Fruit fly (Drosophila melanogaster): ENCODE measurements around the gene CG5160.

DNA sequence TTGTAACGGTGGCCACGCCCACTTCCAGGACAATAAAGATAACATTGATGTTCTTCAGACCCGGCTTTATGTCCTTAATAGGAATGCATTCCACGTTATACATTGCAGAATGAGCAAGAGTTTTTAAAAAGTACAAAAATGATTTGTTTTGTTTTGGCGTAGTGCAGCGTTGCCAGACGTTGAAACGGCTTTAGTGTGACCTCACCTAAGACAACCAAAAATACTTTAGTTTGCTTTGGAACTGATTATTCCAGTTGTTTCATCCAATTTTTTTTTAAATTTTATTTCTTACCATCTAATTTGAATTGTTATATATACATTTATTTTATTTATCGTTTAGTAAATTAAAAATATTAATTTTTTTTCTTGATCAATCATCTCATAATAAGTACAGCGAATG lies 11.1 kb upstream of the CG5160 start, which contains the start of gene CG5181:
- TF ChIP-seq usp (GFP tag; optimal IDR thresholded peaks at IDR 0.05) (no peak), rgr (GFP tag; optimal IDR thresholded peaks at IDR 0.05) (no peak), jim (GFP tag; optimal IDR thresholded peaks at IDR 0.05) (no peak), Vsx2 (GFP tag; optimal IDR thresholded peaks at IDR 0.05; ENCODE audit: partially characterized antibody) (no peak), sage (GFP tag; optimal IDR thresholded peaks at IDR 0.05) (no peak), Hnf4 (GFP tag; optimal IDR thresholded peaks at IDR 0.05) (no peak), lola (GFP tag; optimal IDR thresholded peaks at IDR 0.05) (no peak), dmrt93B (GFP tag; optimal IDR thresholded peaks at IDR 0.05) (no peak), pan (optimal IDR thresholded peaks at IDR 0.05) (no peak), tai (GFP tag; optimal IDR thresholded peaks at IDR 0.05) (no peak), Myc (optimal IDR thresholded peaks at IDR 0.05) (no peak), woc (GFP tag; optimal IDR thresholded peaks at IDR 0.05) (no peak), CG9705 (GFP tag; optimal IDR thresholded peaks at IDR 0.05) (no peak), Dfd (GFP tag; optimal IDR thresholded peaks at IDR 0.05) (no peak)
